Worm (Caenorhabditis elegans) whole organism, L1 larva: ENCODE measurements around the gene rde-4.

Experiments used
- ama-1 ChIP-seq: fragments of 150-350 bp; optimal IDR thresholded peaks from 2 replicates; lab custom pipeline; 2014
- blmp-1 ChIP-seq: fragments of 150-350 bp; optimal IDR thresholded peaks from 2 replicates; lab custom pipeline; 2014; ENCODE audit warnings: missing biosample characterization, missing genetic modification characterization
- ceh-90 ChIP-seq: sonication (generic microtip); optimal IDR thresholded peaks from 2 replicates; lab custom pipeline; 2016; ENCODE audit warnings: missing genetic modification characterization, missing compliant biosample characterization
- egl-27 ChIP-seq, 2 experiments: fragments of 150-350 bp in 1 of 2; sonication (generic microtip); optimal IDR thresholded peaks; 3 replicates each; lab custom pipeline; 2017 to 2018; ENCODE audit warnings: missing biosample characterization in 2 of 2, missing genetic modification characterization in 2 of 2, missing genetic modification reagents in 2 of 2
- elt-3 ChIP-seq, 6 experiments: fragments of 150-350 bp in 1 of 6; sonication (generic microtip); optimal IDR thresholded peaks; 2 replicates each; lab custom pipeline; 2017 to 2018; ENCODE audit warnings: missing biosample characterization in 6 of 6, missing genetic modification characterization in 6 of 6, inconsistent platforms in 1 of 6
- fkh-10 ChIP-seq: sonication (generic microtip); optimal IDR thresholded peaks from 2 replicates; lab custom pipeline; 2017; ENCODE audit warnings: missing biosample characterization, missing genetic modification reagents, missing genetic modification characterization
- lin-39 ChIP-seq: fragments of 150-350 bp; optimal IDR thresholded peaks from 2 replicates; lab custom pipeline; 2014; ENCODE audit warnings: missing biosample characterization, missing genetic modification reagents, missing genetic modification characterization
- mep-1 ChIP-seq: fragments of 150-350 bp; optimal IDR thresholded peaks from 2 replicates; lab custom pipeline; 2014; ENCODE audit warnings: missing biosample characterization, missing genetic modification characterization
- nhr-11 ChIP-seq: fragments of 150-350 bp; optimal IDR thresholded peaks from 2 replicates; lab custom pipeline; 2014; ENCODE audit warnings: missing biosample characterization, missing genetic modification characterization
- pqm-1 ChIP-seq: sonication (generic microtip); optimal IDR thresholded peaks from 3 replicates; lab custom pipeline; 2017; ENCODE audit warnings: missing biosample characterization, missing genetic modification characterization
- snpc-4 ChIP-seq: fragments of 150-350 bp; optimal IDR thresholded peaks from 2 replicates; lab custom pipeline; 2014; ENCODE audit warnings: missing biosample characterization, missing genetic modification characterization
- ztf-11 ChIP-seq, 2 experiments: sonication (generic microtip); optimal IDR thresholded peaks; 2 replicates each; lab custom pipeline; 2016 to 2017; ENCODE audit warnings: missing genetic modification characterization in 2 of 2, missing biosample characterization in 1 of 2, missing compliant biosample characterization in 1 of 2

- TF ChIP-seq snpc-4, result no peak
- TF ChIP-seq ceh-90 (tag; lab: Kevin White, UChicago), result no peak
- no peak for TF ChIP-seq ztf-11 (tag; optimal IDR thresholded peaks at IDR 0.05; lab: Kevin White, UChicago)
- TF ChIP-seq fkh-10 (GFP tag; lab: Kevin White, UChicago), result no peak
- TF ChIP-seq lin-39, result no peak
- TF ChIP-seq egl-27 (tag; optimal IDR thresholded peaks at IDR 0.05; lab: Kevin White, UChicago), result no peak
- TF ChIP-seq mep-1 (tag; lab: Kevin White, UChicago), result no peak
- peak in 1 of 6 experiments; percentile 78 for TF ChIP-seq elt-3 (tag; optimal IDR thresholded peaks at IDR 0.05; lab: Kevin White, UChicago)
- TF ChIP-seq blmp-1 (tag; lab: Kevin White, UChicago), result peak; percentile 92
- no peak for TF ChIP-seq pqm-1 (tag; lab: Kevin White, UChicago)
- no peak for TF ChIP-seq nhr-11 (tag; lab: Kevin White, UChicago)
- TF ChIP-seq ama-1, result no peak
Measured at ce11 chrIII:10238448-10239154, 20.2 kb upstream of the rde-4 start, which contains the start of gene Y70G10A.3.
